Fruit fly (Drosophila melanogaster) whole organism, embryonic: ENCODE measurements around the gene CG13675.

Experiments
- Bteb2 ChIP-seq: fragments of 200-800 bp; sonication (Bioruptor generic); optimal IDR thresholded peaks from 2 replicates; lab custom pipeline; 2016; ENCODE audit warnings: missing biosample characterization, missing genetic modification characterization
- CG10462 ChIP-seq: fragments of 200-800 bp; sonication (Bioruptor generic); optimal IDR thresholded peaks from 2 replicates; lab custom pipeline; 2016; ENCODE audit warnings: missing biosample characterization, missing genetic modification characterization
- CG11456 ChIP-seq: fragments of 200-800 bp; sonication (Bioruptor generic); IDR thresholded peaks from 3 replicates; pipeline ENCODE4 v1.3.6; 2022; ENCODE audit warnings: missing biosample characterization, missing genetic modification characterization
- CG12391 ChIP-seq: fragments of 200-800 bp; sonication (Bioruptor generic); optimal IDR thresholded peaks from 3 replicates; lab custom pipeline; 2018; ENCODE audit warnings: missing biosample characterization, mild to moderate bottlenecking, missing genetic modification characterization, moderate library complexity
- CG14667 ChIP-seq: fragments of 200-800 bp; sonication (Bioruptor generic); IDR thresholded peaks from 2 replicates; pipeline ENCODE4 v1.3.6; 2022; ENCODE audit warnings: missing biosample characterization, missing genetic modification characterization
- CG15269 ChIP-seq: fragments of 200-800 bp; sonication (Bioruptor generic); optimal IDR thresholded peaks from 2 replicates; lab custom pipeline; 2018; ENCODE audit warnings: missing biosample characterization, mild to moderate bottlenecking, missing genetic modification characterization, moderate library complexity
- CG1647 ChIP-seq: fragments of 200-800 bp; sonication (Bioruptor generic); optimal IDR thresholded peaks from 3 replicates; lab custom pipeline; 2016; ENCODE audit warnings: missing biosample characterization, missing genetic modification characterization
- CG16813 ChIP-seq: fragments of 200-800 bp; sonication (Bioruptor generic); IDR thresholded peaks from 3 replicates; pipeline ENCODE4 v1.3.6; 2022; ENCODE audit warnings: missing biosample characterization, missing genetic modification characterization; ENCODE audit not compliant: partially characterized antibody
- CG17385 ChIP-seq: fragments of 200-800 bp; sonication (Bioruptor generic); optimal IDR thresholded peaks from 3 replicates; lab custom pipeline; 2018; ENCODE audit warnings: missing biosample characterization, mild to moderate bottlenecking, missing genetic modification characterization
- CG18599 ChIP-seq: fragments of 200-800 bp; sonication (Bioruptor generic); optimal IDR thresholded peaks from 3 replicates; lab custom pipeline; 2017; ENCODE audit warnings: missing biosample characterization, missing genetic modification characterization, mild to moderate bottlenecking, moderate library complexity, missing genetic modification reagents
- CG2120 ChIP-seq: fragments of 200-800 bp; sonication (Bioruptor generic); optimal IDR thresholded peaks from 3 replicates; lab custom pipeline; 2016; ENCODE audit warnings: missing biosample characterization, missing genetic modification characterization
- CG2712 ChIP-seq: fragments of 200-800 bp; optimal IDR thresholded peaks from 3 replicates; lab custom pipeline; 2019; ENCODE audit warnings: missing biosample characterization, mild to moderate bottlenecking, missing genetic modification characterization, moderate library complexity
- CG30431 ChIP-seq: fragments of 200-800 bp; sonication (Bioruptor generic); optimal IDR thresholded peaks from 2 replicates; lab custom pipeline; 2017; ENCODE audit warnings: missing biosample characterization, missing genetic modification characterization
- CG4424 ChIP-seq: fragments of 200-800 bp; sonication (Bioruptor generic); optimal IDR thresholded peaks from 3 replicates; lab custom pipeline; 2016; ENCODE audit warnings: missing biosample characterization, missing genetic modification characterization
- CG6254 ChIP-seq: fragments of 200-800 bp; sonication (Bioruptor generic); optimal IDR thresholded peaks from 3 replicates; lab custom pipeline; 2017; ENCODE audit warnings: mild to moderate bottlenecking, missing biosample characterization, missing genetic modification reagents, missing genetic modification characterization
- CG7372 ChIP-seq: fragments of 200-800 bp; sonication (Bioruptor generic); IDR thresholded peaks from 2 replicates; pipeline ENCODE4 v1.3.6; 2022; ENCODE audit warnings: missing biosample characterization, missing genetic modification characterization
- CG7745 ChIP-seq: fragments of 200-800 bp; sonication (Bioruptor generic); optimal IDR thresholded peaks from 2 replicates; lab custom pipeline; 2018; ENCODE audit warnings: missing biosample characterization, mild to moderate bottlenecking, missing genetic modification characterization, moderate library complexity
- CG7786 ChIP-seq: fragments of 200-800 bp; sonication (Bioruptor generic); optimal IDR thresholded peaks from 2 replicates; lab custom pipeline; 2016; ENCODE audit warnings: missing biosample characterization, missing genetic modification characterization
- CG8290 ChIP-seq, 3 experiments: fragments of 200-800 bp; sonication (Bioruptor generic); optimal IDR thresholded peaks; 2 replicates each; lab custom pipeline; 2016 to 2019; ENCODE audit warnings: missing biosample characterization in 3 of 3, missing genetic modification characterization in 3 of 3, mild to moderate bottlenecking in 2 of 3, moderate library complexity in 1 of 3
- CkIIα-i1 ChIP-seq: fragments of 200-800 bp; sonication (Bioruptor generic); IDR thresholded peaks from 2 replicates; pipeline ENCODE4 v1.3.6; 2022; ENCODE audit warnings: missing biosample characterization, missing genetic modification characterization
- D19A ChIP-seq: fragments of 200-800 bp; optimal IDR thresholded peaks from 3 replicates; lab custom pipeline; 2019; ENCODE audit warnings: missing biosample characterization, mild to moderate bottlenecking, missing genetic modification characterization, moderate library complexity
- Dref ChIP-seq: fragments of 200-800 bp; sonication (Bioruptor generic); IDR thresholded peaks from 2 replicates; pipeline ENCODE4 v1.3.6; 2022; ENCODE audit warnings: missing biosample characterization, missing genetic modification characterization
- Drgx ChIP-seq: fragments of 200-800 bp; sonication (Bioruptor generic); IDR thresholded peaks from 2 replicates; pipeline ENCODE4 v1.3.6; 2022; ENCODE audit warnings: missing biosample characterization, missing genetic modification characterization
- HHEX ChIP-seq: fragments of 200-800 bp; sonication (Bioruptor generic); optimal IDR thresholded peaks from 3 replicates; lab custom pipeline; 2017; ENCODE audit warnings: missing biosample characterization, mild to moderate bottlenecking, missing genetic modification characterization, missing genetic modification reagents
- HLHmδ ChIP-seq: fragments of 200-800 bp; sonication (Bioruptor generic); optimal IDR thresholded peaks from 2 replicates; lab custom pipeline; 2018; ENCODE audit warnings: missing biosample characterization, mild to moderate bottlenecking, missing genetic modification characterization, moderate library complexity
- NC2α ChIP-seq: fragments of 200-800 bp; sonication (Bioruptor generic); optimal IDR thresholded peaks from 2 replicates; lab custom pipeline; 2016; ENCODE audit warnings: missing biosample characterization, missing genetic modification characterization
- Ravus ChIP-seq: fragments of 200-800 bp; sonication (Bioruptor generic); IDR thresholded peaks from 2 replicates; pipeline ENCODE4 v1.3.6; 2022; ENCODE audit warnings: missing biosample characterization, missing genetic modification characterization
- Sry-δ ChIP-seq: fragments of 200-800 bp; sonication (Bioruptor generic); optimal IDR thresholded peaks from 2 replicates; lab custom pipeline; 2016; ENCODE audit warnings: missing biosample characterization, missing genetic modification characterization
- Stat92E ChIP-seq, 3 experiments: fragments of >200 bp in 2 of 3; fragments of 200-800 bp in 1 of 3; sonication (Bioruptor generic) in 1 of 3; optimal IDR thresholded peaks; 2 replicates each; lab custom pipeline; 2017 to 2019; ENCODE audit warnings: missing biosample characterization in 3 of 3, missing genetic modification characterization in 3 of 3, mild to moderate bottlenecking in 1 of 3, moderate library complexity in 1 of 3
- ato ChIP-seq: fragments of 200-800 bp; sonication (Bioruptor generic); IDR thresholded peaks from 2 replicates; pipeline ENCODE4 v1.3.6; 2022; ENCODE audit warnings: missing biosample characterization, missing genetic modification characterization; ENCODE audit not compliant: partially characterized antibody
- bbx ChIP-seq: fragments of 200-800 bp; sonication (Bioruptor generic); IDR thresholded peaks from 2 replicates; pipeline ENCODE4 v1.3.6; 2022; ENCODE audit warnings: missing biosample characterization, missing genetic modification characterization; ENCODE audit not compliant: partially characterized antibody
- caup ChIP-seq: fragments of 200-800 bp; sonication (Bioruptor generic); optimal IDR thresholded peaks from 3 replicates; lab custom pipeline; 2017; ENCODE audit warnings: missing biosample characterization, mild to moderate bottlenecking, missing genetic modification characterization, moderate library complexity; ENCODE audit not compliant: severe bottlenecking
- danr ChIP-seq: fragments of 200-800 bp; sonication (Bioruptor generic); IDR thresholded peaks from 2 replicates; pipeline ENCODE4 v1.3.6; 2022; ENCODE audit warnings: missing biosample characterization, missing genetic modification characterization
- dati ChIP-seq: fragments of 200-800 bp; sonication (Bioruptor generic); IDR thresholded peaks from 2 replicates; pipeline ENCODE4 v1.3.6; 2022; ENCODE audit warnings: missing biosample characterization, missing genetic modification characterization
- eve ChIP-seq, 2 experiments: fragments of >200 bp; optimal IDR thresholded peaks; 2 replicates each; lab custom pipeline; 2017; ENCODE audit warnings: missing biosample characterization in 2 of 2, missing genetic modification characterization in 2 of 2
- exex ChIP-seq: fragments of 200-800 bp; sonication (Bioruptor generic); optimal IDR thresholded peaks from 4 replicates; lab custom pipeline; 2018; ENCODE audit warnings: missing biosample characterization, mild to moderate bottlenecking, missing genetic modification characterization, moderate library complexity
- gfzf ChIP-seq: fragments of 200-800 bp; sonication (Bioruptor generic); optimal IDR thresholded peaks from 2 replicates; lab custom pipeline; 2016; ENCODE audit warnings: missing biosample characterization, mild to moderate bottlenecking, missing genetic modification characterization, moderate library complexity
- hb ChIP-seq: fragments of 200-800 bp; sonication (Bioruptor generic); IDR thresholded peaks from 3 replicates; pipeline ENCODE4 v1.3.6; 2022; ENCODE audit warnings: missing biosample characterization, missing genetic modification characterization; ENCODE audit not compliant: partially characterized antibody
- lbe ChIP-seq: fragments of 200-800 bp; sonication (Bioruptor generic); optimal IDR thresholded peaks from 2 replicates; lab custom pipeline; 2016; ENCODE audit warnings: missing biosample characterization, mild to moderate bottlenecking, missing genetic modification characterization
- lmd ChIP-seq: fragments of 200-800 bp; sonication (Bioruptor generic); IDR thresholded peaks from 2 replicates; pipeline ENCODE4 v1.3.6; 2022; ENCODE audit warnings: missing biosample characterization, missing genetic modification characterization
- maf-S ChIP-seq: fragments of 200-800 bp; sonication (Bioruptor generic); optimal IDR thresholded peaks from 2 replicates; lab custom pipeline; 2016; ENCODE audit warnings: missing biosample characterization, missing genetic modification characterization
- ranshi ChIP-seq: fragments of 200-800 bp; sonication (Bioruptor generic); IDR thresholded peaks from 2 replicates; pipeline ENCODE4 v1.3.6; 2022; ENCODE audit warnings: missing biosample characterization, missing genetic modification characterization
- rib ChIP-seq: fragments of 200-800 bp; sonication (Bioruptor generic); IDR thresholded peaks from 2 replicates; pipeline ENCODE4 v1.3.6; 2022; ENCODE audit warnings: missing biosample characterization, missing genetic modification characterization
- shn ChIP-seq: fragments of 200-800 bp; sonication (Bioruptor generic); optimal IDR thresholded peaks from 3 replicates; lab custom pipeline; 2016; ENCODE audit warnings: missing biosample characterization, missing genetic modification characterization
- sqz ChIP-seq: fragments of 200-800 bp; sonication (Bioruptor generic); optimal IDR thresholded peaks from 3 replicates; lab custom pipeline; 2018; ENCODE audit warnings: missing biosample characterization, mild to moderate bottlenecking, missing genetic modification characterization
- trem ChIP-seq: fragments of 200-800 bp; optimal IDR thresholded peaks from 3 replicates; lab custom pipeline; 2019; ENCODE audit warnings: missing biosample characterization, mild to moderate bottlenecking, missing genetic modification characterization, moderate library complexity
- tup ChIP-seq: fragments of 200-800 bp; sonication (Bioruptor generic); optimal IDR thresholded peaks from 2 replicates; lab custom pipeline; 2016; ENCODE audit warnings: missing biosample characterization, mild to moderate bottlenecking, missing genetic modification characterization, moderate library complexity
- vfl ChIP-seq: fragments of 200-800 bp; sonication (Bioruptor generic); optimal IDR thresholded peaks from 2 replicates; lab custom pipeline; 2016; ENCODE audit warnings: missing biosample characterization, missing genetic modification characterization

CG13675 gene

DNA sequence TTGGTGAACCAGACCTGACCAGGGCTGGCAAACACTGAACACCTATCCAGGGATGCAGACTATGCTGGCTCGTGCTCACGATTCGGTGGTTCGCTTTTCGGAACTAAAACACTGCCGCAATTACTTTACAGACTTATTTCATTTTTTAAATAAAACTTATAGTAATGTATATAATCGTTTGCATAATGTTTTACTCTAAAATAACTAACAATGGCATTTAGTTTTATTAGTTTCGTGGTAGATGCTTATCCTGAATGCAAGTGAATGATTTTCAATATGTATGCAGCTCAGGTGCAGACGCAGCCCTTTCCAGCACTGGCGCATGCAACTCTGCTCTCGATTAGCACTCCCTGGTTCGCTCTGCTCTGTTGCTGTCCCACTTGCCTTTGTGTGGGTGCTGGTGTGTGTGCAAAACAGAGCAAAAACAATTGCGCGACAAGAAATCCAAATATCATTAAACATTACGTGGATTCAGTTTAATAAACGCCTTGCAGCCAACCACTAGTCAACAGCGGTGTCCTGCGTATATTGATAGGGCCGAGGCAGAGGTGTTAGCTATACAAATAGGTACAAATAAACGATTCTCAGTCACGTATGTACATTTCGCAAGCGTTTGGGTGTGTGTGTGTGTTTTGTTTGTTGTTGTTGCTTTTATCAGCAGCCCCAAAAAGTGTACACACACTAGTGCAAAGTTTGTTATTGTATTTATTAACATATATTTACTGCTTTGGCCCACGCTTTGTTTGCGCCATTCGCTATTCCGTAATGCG lies 21.5 kb upstream of the CG13675 start, which contains the start of the genes ERR and Atg18a (continued):
- TF ChIP-seq CG6254 (peak; percentile 34), HLHmδ (GFP tag; lab: Kevin White, UChicago) (no peak), CG10462 (GFP tag; lab: Kevin White, UChicago) (peak; percentile 71), CG30431 (peak; percentile 74), gfzf (GFP tag; lab: Kevin White, UChicago) (peak; percentile 11), ato (GFP tag; lab: Robert Waterston, UW) (no peak), CG8290 (GFP tag; optimal IDR thresholded peaks at IDR 0.05; lab: Kevin White, UChicago) (peak; percentile 66), CG8290 (tag; optimal IDR thresholded peaks at IDR 0.05; lab: Kevin White, UChicago) (peak; percentile 38 to 80), lbe (peak; percentile 65), sqz (no peak), CG16813 (GFP tag; lab: Robert Waterston, UW) (peak; percentile 71), Stat92E (GFP tag; optimal IDR thresholded peaks at IDR 0.05; lab: Kevin White, UChicago) (peak in 1 of 3 experiments; percentile 7), CG17385 (GFP tag; lab: Kevin White, UChicago) (peak; percentile 58), CkIIα-i1 (GFP tag; lab: Robert Waterston, UW) (no peak), bbx (GFP tag; lab: Robert Waterston, UW) (peak; percentile 50; the same call in 1 of the 2 replicates), eve (GFP tag; optimal IDR thresholded peaks at IDR 0.05; lab: Kevin White, UChicago) (no peak), trem (peak; percentile 83), vfl (GFP tag; lab: Kevin White, UChicago) (peak; percentile 72), dati (no peak), CG12391 (tag; lab: Kevin White, UChicago) (peak; percentile 91), CG2712 (tag; lab: Kevin White, UChicago) (peak; percentile 89), HHEX (GFP tag; lab: Kevin White, UChicago) (peak; percentile 11), Drgx (GFP tag; lab: Robert Waterston, UW) (peak; percentile 84), tup (peak; percentile 68), rib (GFP tag; lab: Robert Waterston, UW) (peak; percentile 77), ranshi (peak; percentile 88), CG11456 (GFP tag; lab: Robert Waterston, UW) (peak; percentile 90), D19A (tag; lab: Kevin White, UChicago) (no peak), lmd (GFP tag; lab: Robert Waterston, UW) (peak; percentile 92), CG14667 (GFP tag; lab: Robert Waterston, UW) (peak; percentile 89), CG4424 (GFP tag; lab: Kevin White, UChicago) (peak; percentile 79), CG18599 (GFP tag; lab: Kevin White, UChicago) (peak; percentile 79), CG7786 (GFP tag; lab: Kevin White, UChicago) (peak; percentile 83), CG1647 (GFP tag; lab: Kevin White, UChicago) (peak; percentile 61), danr (GFP tag; lab: Robert Waterston, UW) (peak; percentile 79; the same call in 1 of the 2 replicates), maf-S (GFP tag; lab: Kevin White, UChicago) (peak; percentile 79), Bteb2 (GFP tag; lab: Kevin White, UChicago) (peak; percentile 75), Ravus (GFP tag; lab: Robert Waterston, UW) (peak; percentile 41), exex (peak; percentile 50), CG7372 (GFP tag; lab: Robert Waterston, UW) (peak; percentile 89), caup (GFP tag; lab: Kevin White, UChicago) (peak; percentile 74), Dref (peak; percentile 48; the same call in 1 of the 2 replicates), shn (GFP tag; lab: Kevin White, UChicago) (peak; percentile 82), CG15269 (tag; lab: Kevin White, UChicago) (peak; percentile 85), CG7745 (tag; lab: Kevin White, UChicago) (no peak), CG2120 (GFP tag; lab: Kevin White, UChicago) (peak; percentile 93), Sry-δ (GFP tag; lab: Kevin White, UChicago) (peak; percentile 58), hb (GFP tag; lab: Robert Waterston, UW) (0 out of 3 replicates have a peak, but pooled peaks have one; percentile 45), NC2α (GFP tag; lab: Kevin White, UChicago) (peak; percentile 57)
